Worm (Caenorhabditis elegans) whole organism, L2 larva: ENCODE measurements around the gene C46A5.4.

Source experiments
- C34F6.9 ChIP-seq: fragments of 150-350 bp; optimal IDR thresholded peaks from 2 replicates; lab custom pipeline; 2014; ENCODE audit warnings: missing biosample characterization, missing genetic modification characterization
- R02D3.7 ChIP-seq: fragments of 150-350 bp; optimal IDR thresholded peaks from 2 replicates; lab custom pipeline; 2014; ENCODE audit warnings: missing biosample characterization, missing genetic modification characterization
- Y55F3AM.14 ChIP-seq: fragments of 200-800 bp; sonication (Bioruptor generic); optimal IDR thresholded peaks from 2 replicates; lab custom pipeline; 2018; ENCODE audit warnings: mild to moderate bottlenecking, missing genetic modification characterization, missing compliant biosample characterization
- ZK546.5 ChIP-seq: sonication (generic microtip); optimal IDR thresholded peaks from 2 replicates; lab custom pipeline; 2017; ENCODE audit warnings: missing biosample characterization, missing genetic modification characterization
- alr-1 ChIP-seq: fragments of 150-350 bp; optimal IDR thresholded peaks from 2 replicates; lab custom pipeline; 2014; ENCODE audit warnings: missing biosample characterization, missing genetic modification characterization
- aly-2 ChIP-seq: fragments of 150-350 bp; optimal IDR thresholded peaks from 2 replicates; lab custom pipeline; 2014; ENCODE audit warnings: missing biosample characterization, missing genetic modification characterization
- ceh-16 ChIP-seq: fragments of 150-350 bp; optimal IDR thresholded peaks from 2 replicates; lab custom pipeline; 2014; ENCODE audit warnings: missing biosample characterization, missing genetic modification characterization
- ceh-82 ChIP-seq: fragments of 150-350 bp; optimal IDR thresholded peaks from 2 replicates; lab custom pipeline; 2014; ENCODE audit warnings: missing biosample characterization, missing genetic modification characterization
- crh-2 ChIP-seq: sonication (generic microtip); optimal IDR thresholded peaks from 2 replicates; lab custom pipeline; 2017; ENCODE audit warnings: missing biosample characterization, missing genetic modification characterization
- dmd-4 ChIP-seq: sonication (generic microtip); optimal IDR thresholded peaks from 2 replicates; lab custom pipeline; 2017; ENCODE audit warnings: missing biosample characterization, missing genetic modification characterization
- egl-27 ChIP-seq: sonication (generic microtip); optimal IDR thresholded peaks from 3 replicates; lab custom pipeline; 2017; ENCODE audit warnings: missing biosample characterization, missing genetic modification reagents, missing genetic modification characterization
- elt-1 ChIP-seq: fragments of 150-350 bp; optimal IDR thresholded peaks from 2 replicates; lab custom pipeline; 2014; ENCODE audit warnings: missing biosample characterization, missing genetic modification characterization
- elt-3 ChIP-seq: sonication (generic microtip); optimal IDR thresholded peaks from 2 replicates; lab custom pipeline; 2017; ENCODE audit warnings: missing biosample characterization, missing genetic modification characterization
- fos-1 ChIP-seq: fragments of 150-350 bp; optimal IDR thresholded peaks from 2 replicates; lab custom pipeline; 2014; ENCODE audit warnings: missing biosample characterization, missing genetic modification characterization
- lin-11 ChIP-seq: fragments of 150-350 bp; sonication (generic microtip); optimal IDR thresholded peaks from 2 replicates; lab custom pipeline; 2014; ENCODE audit warnings: missing biosample characterization, missing genetic modification characterization, inconsistent platforms, mixed read lengths
- lin-13 ChIP-seq: fragments of 150-350 bp; optimal IDR thresholded peaks from 2 replicates; lab custom pipeline; 2014; ENCODE audit warnings: missing biosample characterization, missing genetic modification reagents, missing genetic modification characterization
- lin-39 ChIP-seq: fragments of 150-350 bp; optimal IDR thresholded peaks from 2 replicates; lab custom pipeline; 2014; ENCODE audit warnings: missing biosample characterization, missing genetic modification reagents, missing genetic modification characterization
- lsy-2 ChIP-seq, 2 experiments: fragments of 150-350 bp in 1 of 2; sonication (generic microtip) in 1 of 2; optimal IDR thresholded peaks; 2 replicates each; lab custom pipeline; 2014 to 2017; ENCODE audit warnings: missing biosample characterization in 2 of 2, missing genetic modification characterization in 2 of 2
- mbf-1 ChIP-seq: sonication (generic microtip); optimal IDR thresholded peaks from 2 replicates; lab custom pipeline; 2017; ENCODE audit warnings: missing biosample characterization, missing genetic modification characterization
- nhr-10 ChIP-seq: sonication (generic microtip); optimal IDR thresholded peaks from 2 replicates; lab custom pipeline; 2017; ENCODE audit warnings: missing biosample characterization, missing genetic modification characterization
- nhr-11 ChIP-seq: fragments of 150-350 bp; optimal IDR thresholded peaks from 2 replicates; lab custom pipeline; 2014; ENCODE audit warnings: missing biosample characterization, missing genetic modification characterization
- nhr-12 ChIP-seq: fragments of 150-350 bp; optimal IDR thresholded peaks from 2 replicates; lab custom pipeline; 2014; ENCODE audit warnings: missing biosample characterization, missing genetic modification characterization
- nhr-129 ChIP-seq: fragments of 150-350 bp; optimal IDR thresholded peaks from 2 replicates; lab custom pipeline; 2014; ENCODE audit warnings: missing biosample characterization, missing genetic modification characterization
- nhr-21 ChIP-seq: fragments of 150-350 bp; optimal IDR thresholded peaks from 2 replicates; lab custom pipeline; 2014; ENCODE audit warnings: missing biosample characterization, missing genetic modification characterization
- nhr-25 ChIP-seq: fragments of 150-350 bp; sonication (generic microtip); optimal IDR thresholded peaks from 3 replicates; lab custom pipeline; 2014; ENCODE audit warnings: missing biosample characterization, missing genetic modification characterization
- nhr-6 ChIP-seq: fragments of 150-350 bp; optimal IDR thresholded peaks from 2 replicates; lab custom pipeline; 2014; ENCODE audit warnings: missing biosample characterization, missing genetic modification characterization
- nhr-77 ChIP-seq: fragments of 150-350 bp; optimal IDR thresholded peaks from 2 replicates; lab custom pipeline; 2014; ENCODE audit warnings: missing biosample characterization, missing genetic modification characterization
- skn-1 ChIP-seq: sonication (generic microtip); optimal IDR thresholded peaks from 2 replicates; lab custom pipeline; 2017; ENCODE audit warnings: missing biosample characterization, missing genetic modification characterization
- sma-9 ChIP-seq, 2 experiments: fragments of 150-350 bp in 1 of 2; sonication (generic microtip) in 1 of 2; optimal IDR thresholded peaks; 2 replicates each; lab custom pipeline; 2014 to 2016; ENCODE audit warnings: missing genetic modification characterization in 2 of 2, mild to moderate bottlenecking in 1 of 2, missing biosample characterization in 1 of 2, missing compliant biosample characterization in 1 of 2, missing genetic modification reagents in 1 of 2, moderate library complexity in 1 of 2
- snpc-4 ChIP-seq: fragments of 150-350 bp; optimal IDR thresholded peaks from 2 replicates; lab custom pipeline; 2014; ENCODE audit warnings: missing biosample characterization, missing genetic modification characterization
- unc-39 ChIP-seq: fragments of 150-350 bp; optimal IDR thresholded peaks from 2 replicates; lab custom pipeline; 2014; ENCODE audit warnings: missing biosample characterization, missing genetic modification characterization
- unc-55 ChIP-seq: fragments of 150-350 bp; sonication (generic microtip); optimal IDR thresholded peaks from 3 replicates; lab custom pipeline; 2014; ENCODE audit warnings: missing biosample characterization, missing genetic modification reagents, missing genetic modification characterization
- zag-1 ChIP-seq: fragments of 150-350 bp; optimal IDR thresholded peaks from 2 replicates; lab custom pipeline; 2014; ENCODE audit warnings: missing biosample characterization, missing genetic modification characterization
- ztf-11 ChIP-seq: sonication (generic microtip); optimal IDR thresholded peaks from 2 replicates; lab custom pipeline; 2017; ENCODE audit warnings: missing biosample characterization, missing genetic modification characterization

Gene C46A5.4

DNA sequence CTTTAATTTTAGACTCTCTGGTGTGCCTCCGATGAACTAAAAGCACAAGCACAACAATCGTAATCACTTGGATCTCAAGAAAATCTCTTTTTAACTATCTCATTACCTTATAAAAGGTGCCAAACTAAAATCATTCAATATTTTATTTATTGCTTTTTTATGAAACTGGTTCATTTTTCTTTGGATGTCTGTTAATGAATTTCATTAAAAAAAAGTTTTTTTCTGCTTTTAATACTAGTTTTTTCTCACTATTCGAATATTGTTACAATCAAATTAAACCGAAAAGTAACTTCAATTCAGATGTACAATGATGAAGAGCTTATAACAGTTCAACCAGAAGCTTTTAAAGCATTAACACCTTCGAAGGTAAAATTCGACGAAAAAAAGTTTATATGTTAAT, 18.6 kb upstream of the C46A5.4 start, which contains the start of gene swd-2.1:
TSS of gene swd-2.1 (plus strand) at position 301 of the 400 bp plus-strand sequence.
- no peak for TF ChIP-seq lin-39 (tag; lab: Kevin White, UChicago)
- TF ChIP-seq ceh-16 (tag; lab: Kevin White, UChicago): no peak
- no peak for TF ChIP-seq Y55F3AM.14 (GFP tag; lab: Kevin White, UChicago)
- TF ChIP-seq nhr-6 (tag; lab: Kevin White, UChicago): no peak
- TF ChIP-seq mbf-1: no peak
- TF ChIP-seq nhr-10 (tag; lab: Kevin White, UChicago): no peak
- TF ChIP-seq nhr-11: no peak
- no peak for TF ChIP-seq sma-9 (GFP tag; optimal IDR thresholded peaks at IDR 0.05; lab: Kevin White, UChicago)
- no peak for TF ChIP-seq sma-9 (tag; optimal IDR thresholded peaks at IDR 0.05; lab: Kevin White, UChicago)
- no peak for TF ChIP-seq elt-3 (tag; lab: Kevin White, UChicago)
- TF ChIP-seq alr-1: no peak
- TF ChIP-seq egl-27 (tag; lab: Kevin White, UChicago): no peak

DNA sequence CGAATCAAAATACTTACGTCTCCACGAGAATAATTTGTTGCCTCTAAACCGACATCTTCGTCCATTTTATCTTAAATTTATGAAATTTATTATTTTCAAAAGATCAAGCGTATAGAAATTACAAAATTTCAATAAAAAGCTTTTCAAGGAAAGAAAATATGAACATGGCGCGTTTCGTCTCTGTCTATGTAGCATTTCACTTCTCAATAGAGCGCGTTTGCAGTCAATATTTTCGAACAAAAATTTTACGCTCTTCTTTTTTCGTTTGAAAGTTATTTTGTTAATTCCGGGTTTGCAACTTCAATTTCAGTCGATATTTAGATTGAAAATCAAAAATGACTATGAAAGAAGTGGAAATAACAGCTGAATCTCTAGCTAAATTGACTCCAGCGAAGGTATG, 17.1 kb upstream of the C46A5.4 start, which contains the start of the genes hcf-1 and swd-2.2:
TSS of gene hcf-1 (minus strand) at position 70 of the 400 bp plus-strand sequence.
TSS of gene swd-2.2 (plus strand) at position 206 of the 400 bp plus-strand sequence.
- TF ChIP-seq mbf-1 (no peak), unc-55 (GFP tag; lab: Kevin White, UChicago) (peak; percentile 67), nhr-10 (tag; lab: Kevin White, UChicago) (no peak), C34F6.9 (tag; lab: Kevin White, UChicago) (peak; percentile 73), unc-39 (tag; lab: Kevin White, UChicago) (no peak), dmd-4 (no peak), nhr-129 (peak; percentile 4), R02D3.7 (tag; lab: Kevin White, UChicago) (no peak), nhr-25 (tag; lab: Kevin White, UChicago) (no peak), ceh-82 (tag; lab: Kevin White, UChicago) (no peak), lsy-2 (tag; optimal IDR thresholded peaks at IDR 0.05; lab: Kevin White, UChicago) (peak in 1 of 2 experiments; percentile 63), crh-2 (tag; lab: Kevin White, UChicago) (peak; percentile 17)

DNA sequence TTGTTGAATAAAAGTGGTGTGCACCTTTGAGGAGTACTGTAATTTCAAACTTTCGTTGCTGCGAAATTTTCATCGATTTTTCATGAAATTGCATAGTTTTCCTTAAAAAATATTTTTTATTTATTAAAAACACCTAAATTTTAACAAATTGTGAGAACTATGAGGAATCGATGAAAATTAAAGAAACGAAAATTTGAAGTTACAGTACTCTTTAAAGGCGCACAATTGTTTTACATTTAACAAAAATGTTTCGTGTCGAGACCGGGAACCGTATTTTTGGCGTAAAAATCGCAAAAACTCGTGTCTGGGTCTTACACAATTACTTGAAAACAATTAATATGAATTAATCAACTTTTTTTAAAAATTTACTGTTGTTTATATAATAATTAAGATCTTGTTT, 13.0 kb upstream of the C46A5.4 start, which contains the start of gene rdl-1:
TSS of gene rdl-1 (minus strand) at position 101 of the 400 bp plus-strand sequence.
- TF ChIP-seq aly-2 (no peak), alr-1 (no peak)

DNA sequence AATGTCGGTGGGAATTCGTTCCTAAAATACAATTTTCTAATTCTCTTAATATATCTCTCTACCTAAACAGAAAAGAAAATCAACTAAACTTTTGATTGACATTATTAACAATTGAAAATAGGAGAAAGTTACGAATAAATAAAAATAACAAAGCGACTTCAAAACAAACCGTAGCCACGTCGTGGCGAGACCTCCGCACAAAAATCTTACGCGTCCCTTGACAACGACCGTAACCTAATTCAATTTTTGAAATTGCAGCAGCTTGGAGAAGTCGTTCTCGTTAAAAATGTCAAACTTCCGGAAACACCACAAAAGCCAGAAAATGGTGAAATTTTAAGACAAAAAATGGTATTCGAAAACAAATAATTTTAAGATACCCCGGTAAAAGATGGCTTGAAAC, 7.2 kb upstream of the C46A5.4 start:
- TF ChIP-seq nhr-77 (tag; lab: Kevin White, UChicago): no peak
- TF ChIP-seq lin-13 (GFP tag; lab: Kevin White, UChicago): no peak
- TF ChIP-seq crh-2 (tag; lab: Kevin White, UChicago): no peak
- TF ChIP-seq elt-1 (tag; lab: Kevin White, UChicago): no peak
- TF ChIP-seq aly-2: no peak
- TF ChIP-seq nhr-11: no peak
- no peak for TF ChIP-seq elt-3 (tag; lab: Kevin White, UChicago)
- no peak for TF ChIP-seq dmd-4
- TF ChIP-seq fos-1: no peak
- no peak for TF ChIP-seq zag-1

DNA sequence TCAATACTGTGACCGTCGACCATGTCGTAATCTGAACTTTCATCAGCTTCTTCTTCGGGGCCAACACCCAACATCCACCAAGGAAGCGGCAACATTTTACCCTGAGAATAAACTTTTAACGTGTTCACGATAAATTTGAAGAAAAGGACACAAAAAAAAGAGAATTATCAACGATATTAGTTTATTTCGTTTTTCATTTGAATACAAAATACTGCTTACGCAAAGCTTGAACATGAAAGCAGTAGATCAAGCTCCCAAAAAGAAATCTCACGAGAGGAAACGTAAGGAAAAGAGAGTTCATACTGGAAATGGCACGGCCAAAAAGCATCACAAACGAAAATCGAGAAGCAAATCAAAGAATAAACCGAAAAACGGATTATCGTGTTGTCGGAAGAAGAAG, 6.6 kb upstream of the C46A5.4 start, which contains the start of the genes C46A5.6 and C46A5.1:
TSS of gene C46A5.6 (minus strand) at position 101 of the 400 bp plus-strand sequence.
TSS of gene C46A5.1 (plus strand) at position 184 of the 400 bp plus-strand sequence.
- TF ChIP-seq nhr-21 (tag; lab: Kevin White, UChicago) (no peak), nhr-12 (tag; lab: Kevin White, UChicago) (no peak), lin-11 (no peak), Y55F3AM.14 (GFP tag; lab: Kevin White, UChicago) (no peak), snpc-4 (no peak), skn-1 (no peak), elt-3 (tag; lab: Kevin White, UChicago) (no peak), lsy-2 (tag; optimal IDR thresholded peaks at IDR 0.05; lab: Kevin White, UChicago) (no peak), ZK546.5 (tag; lab: Kevin White, UChicago) (no peak), ztf-11 (tag; lab: Kevin White, UChicago) (no peak)
